Fruit fly (Drosophila melanogaster) whole organism, embryonic: Measurements from ENCODE around the gene Tsc1.

Experiments
- CG12219 ChIP-seq: fragments of 200-800 bp; sonication (Bioruptor generic); optimal IDR thresholded peaks from 3 replicates; lab custom pipeline; 2018; ENCODE audit warnings: missing biosample characterization, mild to moderate bottlenecking, missing genetic modification characterization
- CG18476 ChIP-seq: fragments of 200-800 bp; sonication (Bioruptor generic); optimal IDR thresholded peaks from 2 replicates; lab custom pipeline; 2016; ENCODE audit warnings: missing biosample characterization, mild to moderate bottlenecking, missing genetic modification characterization
- H15 ChIP-seq: fragments of 200-800 bp; sonication (Bioruptor generic); IDR thresholded peaks from 3 replicates; pipeline ENCODE4 v1.3.6; 2022; ENCODE audit warnings: missing biosample characterization, missing genetic modification characterization
- bowl ChIP-seq: fragments of 200-800 bp; sonication (Bioruptor generic); IDR thresholded peaks from 2 replicates; pipeline ENCODE4 v1.3.6; 2022; ENCODE audit warnings: missing biosample characterization, missing genetic modification characterization
- chif ChIP-seq, 2 experiments: fragments of 200-800 bp; sonication (Bioruptor generic); optimal IDR thresholded peaks; 3 replicates each; lab custom pipeline; 2016; ENCODE audit warnings: missing biosample characterization in 2 of 2, missing genetic modification characterization in 2 of 2
- en ChIP-seq: fragments of 200-800 bp; sonication (Bioruptor generic); optimal IDR thresholded peaks from 2 replicates; lab custom pipeline; 2016; ENCODE audit warnings: missing biosample characterization, missing genetic modification characterization
- jumu ChIP-seq: fragments of 200-800 bp; sonication (Bioruptor generic); optimal IDR thresholded peaks from 3 replicates; lab custom pipeline; 2016; ENCODE audit warnings: missing biosample characterization, missing genetic modification characterization

DNA sequence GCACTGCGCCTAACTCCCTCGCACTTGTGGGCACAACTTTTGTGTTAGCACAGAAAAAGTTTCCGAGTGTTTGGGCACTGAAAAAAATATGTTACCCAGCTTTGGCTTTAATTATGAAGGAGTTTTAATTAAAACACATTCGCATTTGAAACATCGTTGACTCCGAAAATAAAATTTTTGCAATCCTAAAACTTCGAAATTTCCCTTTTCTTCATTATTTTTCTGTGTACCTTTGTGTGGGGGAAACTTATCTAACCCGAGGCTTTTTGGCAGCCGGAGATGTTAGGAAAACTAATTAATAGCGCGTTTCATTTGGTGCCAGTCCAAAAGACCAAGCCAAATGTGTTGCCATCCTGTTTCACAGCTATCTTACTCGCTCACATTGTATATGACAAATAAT, 38.5 kb upstream of the Tsc1 start:
- TF ChIP-seq jumu (no peak), bowl (GFP tag; lab: Robert Waterston, UW) (no peak), CG18476 (no peak), en (no peak), chif (GFP tag; optimal IDR thresholded peaks at IDR 0.05; lab: Kevin White, UChicago) (no peak), CG12219 (GFP tag; lab: Kevin White, UChicago) (no peak), H15 (GFP tag; lab: Robert Waterston, UW) (no peak)
